Fruit fly (Drosophila melanogaster) whole organism, pupa: ENCODE data around the gene CG13126.

Source experiments
- CG12605 ChIP-seq: fragments of 200-800 bp; sonication (Bioruptor generic); IDR thresholded peaks from 2 replicates; pipeline ENCODE4 v1.3.6; 2022; ENCODE audit warnings: missing biosample characterization, missing genetic modification characterization
- CG34367 ChIP-seq: fragments of 200-800 bp; sonication (Bioruptor generic); optimal IDR thresholded peaks from 2 replicates; lab custom pipeline; 2018; ENCODE audit warnings: missing biosample characterization, mild to moderate bottlenecking, missing genetic modification characterization
- CG4496 ChIP-seq: fragments of 200-800 bp; sonication (Bioruptor generic); IDR thresholded peaks from 3 replicates; pipeline ENCODE4 v1.3.6; 2022; ENCODE audit warnings: missing biosample characterization, missing genetic modification characterization
- CG8301 ChIP-seq: fragments of 200-800 bp; sonication (Bioruptor generic); optimal IDR thresholded peaks from 2 replicates; lab custom pipeline; 2018; ENCODE audit warnings: missing biosample characterization, mild to moderate bottlenecking, missing genetic modification characterization
- EcR ChIP-seq: fragments of 200-800 bp; sonication (Bioruptor generic); optimal IDR thresholded peaks from 3 replicates; lab custom pipeline; 2019; ENCODE audit warnings: missing biosample characterization, missing genetic modification characterization, mild to moderate bottlenecking, moderate library complexity, missing genetic modification reagents
- Ets98B ChIP-seq: fragments of 200-800 bp; sonication (Bioruptor generic); IDR thresholded peaks from 2 replicates; pipeline ENCODE4 v1.3.6; 2022; ENCODE audit warnings: missing biosample characterization, missing genetic modification characterization
- Pif1B ChIP-seq: fragments of 200-800 bp; sonication (Bioruptor generic); optimal IDR thresholded peaks from 3 replicates; lab custom pipeline; 2016; ENCODE audit warnings: missing biosample characterization, missing genetic modification characterization
- rn ChIP-seq: fragments of 200-800 bp; sonication (Bioruptor generic); IDR thresholded peaks from 2 replicates; pipeline ENCODE4 v1.3.6; 2022; ENCODE audit warnings: missing biosample characterization, missing genetic modification characterization

DNA sequence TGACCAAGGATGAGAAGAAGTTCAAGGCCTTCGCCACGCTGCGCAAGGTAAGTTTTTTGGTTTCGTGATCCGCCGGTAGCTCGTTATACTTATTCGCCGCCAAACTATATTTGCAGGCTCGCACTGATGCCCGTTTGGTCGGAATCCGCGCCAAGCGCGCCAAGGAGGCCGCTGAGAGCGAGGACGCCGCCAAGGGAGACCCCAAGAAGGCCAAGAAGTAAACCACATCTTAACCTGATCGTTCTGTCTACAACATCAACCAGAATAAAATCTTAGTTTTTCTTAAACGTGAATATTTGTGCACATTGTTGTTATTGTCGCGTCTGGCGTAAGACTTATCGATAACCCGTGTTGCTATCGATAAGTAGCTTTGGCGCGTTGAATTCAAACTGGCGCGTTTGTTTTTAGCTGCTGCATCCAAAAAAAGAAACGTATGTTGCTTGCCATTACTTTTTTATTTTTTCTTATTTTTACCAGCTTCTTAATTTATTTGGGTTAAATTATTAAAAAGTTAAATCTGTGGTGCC lies 14.3 kb upstream of the CG13126 start:
- TF ChIP-seq Ets98B (GFP tag; lab: Robert Waterston, UW): no peak
- TF ChIP-seq Pif1B (GFP tag; lab: Kevin White, UChicago): no peak
- no peak for TF ChIP-seq CG12605 (GFP tag; lab: Robert Waterston, UW)
- TF ChIP-seq CG4496 (GFP tag; lab: Robert Waterston, UW): no peak
- no peak for TF ChIP-seq rn (GFP tag; lab: Robert Waterston, UW)
- TF ChIP-seq EcR (GFP tag; lab: Kevin White, UChicago): no peak
- TF ChIP-seq CG34367 (tag; lab: Kevin White, UChicago): no peak
- TF ChIP-seq CG8301 (tag; lab: Kevin White, UChicago): no peak
